Fruit fly (Drosophila melanogaster) whole organism, wandering third instar larva: ENCODE data around the gene Drsl4.

ENCODE experiments used
- Abd-B ChIP-seq: fragments of >200 bp; optimal IDR thresholded peaks from 2 replicates; lab custom pipeline; 2017; ENCODE audit warnings: missing biosample characterization, missing genetic modification characterization
- CG9705 ChIP-seq: fragments of 200-800 bp; sonication (Bioruptor generic); optimal IDR thresholded peaks from 2 replicates; lab custom pipeline; 2018; ENCODE audit warnings: missing biosample characterization, mild to moderate bottlenecking, missing genetic modification characterization
- CrebA ChIP-seq: fragments of 200-800 bp; sonication (Bioruptor generic); optimal IDR thresholded peaks from 2 replicates; lab custom pipeline; 2016; ENCODE audit warnings: missing biosample characterization, mild to moderate bottlenecking, missing genetic modification characterization, borderline replicate concordance
- Dfd ChIP-seq: fragments of >200 bp; optimal IDR thresholded peaks from 2 replicates; lab custom pipeline; 2017; ENCODE audit warnings: missing biosample characterization, missing genetic modification characterization
- Dif ChIP-seq: fragments of 200-275, 200-300 bp; sonication (Bioruptor generic); optimal IDR thresholded peaks from 2 replicates; lab custom pipeline; 2018; ENCODE audit warnings: missing biosample characterization, missing genetic modification characterization; ENCODE audit not compliant: partially characterized antibody
- HLH106 ChIP-seq: fragments of 200-800 bp; optimal IDR thresholded peaks from 3 replicates; lab custom pipeline; 2019; ENCODE audit warnings: missing biosample characterization, mild to moderate bottlenecking, missing genetic modification characterization, moderate library complexity
- Hnf4 ChIP-seq: fragments of 200-800 bp; sonication (Bioruptor generic); optimal IDR thresholded peaks from 2 replicates; lab custom pipeline; 2016; ENCODE audit warnings: missing biosample characterization, mild to moderate bottlenecking, missing genetic modification characterization
- Hr78 ChIP-seq: fragments of >200 bp; optimal IDR thresholded peaks from 2 replicates; lab custom pipeline; 2017; ENCODE audit warnings: missing biosample characterization, missing genetic modification characterization
- Hr83 ChIP-seq: fragments of 200-300 bp; sonication (Bioruptor generic); optimal IDR thresholded peaks from 2 replicates; lab custom pipeline; 2016; ENCODE audit warnings: missing biosample characterization, mild to moderate bottlenecking, missing genetic modification characterization, moderate library complexity; ENCODE audit not compliant: poor library complexity, severe bottlenecking
- Jra ChIP-seq: sonication (Bioruptor generic); optimal IDR thresholded peaks from 2 replicates; lab custom pipeline; 2016; ENCODE audit warnings: missing biosample characterization, missing genetic modification characterization
- Myc ChIP-seq: fragments of >200 bp; optimal IDR thresholded peaks from 2 replicates; lab custom pipeline; 2017
- N ChIP-seq: fragments of >200 bp; optimal IDR thresholded peaks from 2 replicates; lab custom pipeline; 2018; ENCODE audit warnings: missing biosample characterization, missing external identifiers, missing genetic modification characterization
- Rel ChIP-seq, 2 experiments: fragments of 200-800 bp; sonication (Bioruptor generic) in 1 of 2; optimal IDR thresholded peaks; 2 replicates in 1 of 2; 3 replicates in 1 of 2; lab custom pipeline; 2016 to 2019; ENCODE audit warnings: mild to moderate bottlenecking in 2 of 2, missing biosample characterization in 2 of 2, missing genetic modification characterization in 2 of 2, moderate library complexity in 1 of 2
- Sp1 ChIP-seq: fragments of 200-800 bp; sonication (Bioruptor generic); optimal IDR thresholded peaks from 3 replicates; lab custom pipeline; 2019; ENCODE audit warnings: missing biosample characterization, mild to moderate bottlenecking, missing genetic modification characterization, moderate library complexity
- Vsx2 ChIP-seq: fragments of 200-300, 225-300 bp; sonication (Bioruptor generic); optimal IDR thresholded peaks from 2 replicates; lab custom pipeline; 2018; ENCODE audit warnings: missing biosample characterization, missing genetic modification characterization; ENCODE audit not compliant: partially characterized antibody
- brk ChIP-seq: fragments of 200-800 bp; sonication (Bioruptor generic); optimal IDR thresholded peaks from 2 replicates; lab custom pipeline; 2016; ENCODE audit warnings: missing biosample characterization, mild to moderate bottlenecking, missing genetic modification characterization
- dl ChIP-seq, 2 experiments: fragments of 175-275, 200-275 bp in 1 of 2; fragments of 200-275 bp in 1 of 2; sonication (Bioruptor generic); optimal IDR thresholded peaks; lab custom pipeline; 2018; ENCODE audit warnings: mild to moderate bottlenecking in 2 of 2, missing biosample characterization in 2 of 2, missing genetic modification characterization in 2 of 2, moderate library complexity in 2 of 2; ENCODE audit not compliant: partially characterized antibody in 2 of 2, insufficient read depth in 1 of 2
- dmrt93B ChIP-seq: fragments of 200-800 bp; sonication (Bioruptor generic); optimal IDR thresholded peaks from 2 replicates; lab custom pipeline; 2018; ENCODE audit warnings: missing biosample characterization, mild to moderate bottlenecking, missing genetic modification characterization
- dsf ChIP-seq: sonication (Bioruptor generic); optimal IDR thresholded peaks from 2 replicates; lab custom pipeline; 2016; ENCODE audit warnings: missing biosample characterization, missing genetic modification characterization, borderline replicate concordance
- ey ChIP-seq: fragments of 200-800 bp; sonication (Bioruptor generic); optimal IDR thresholded peaks from 2 replicates; lab custom pipeline; 2016; ENCODE audit warnings: missing biosample characterization, missing genetic modification characterization
- foxo ChIP-seq, 2 experiments: fragments of 200-800 bp; sonication (Bioruptor generic); optimal IDR thresholded peaks; 2 replicates in 1 of 2; 3 replicates in 1 of 2; lab custom pipeline; 2016 to 2017; ENCODE audit warnings: missing biosample characterization in 2 of 2, missing genetic modification characterization in 2 of 2
- fru ChIP-seq: fragments of 200-800 bp; sonication (Bioruptor generic); optimal IDR thresholded peaks from 3 replicates; lab custom pipeline; 2016; ENCODE audit warnings: missing biosample characterization, mild to moderate bottlenecking, missing genetic modification characterization
- h ChIP-seq: fragments of 200-800 bp; sonication (Bioruptor generic); optimal IDR thresholded peaks from 3 replicates; lab custom pipeline; 2016; ENCODE audit warnings: missing biosample characterization, mild to moderate bottlenecking, missing genetic modification characterization
- jim ChIP-seq: fragments of 175-275, 200-325 bp; sonication (Bioruptor generic); optimal IDR thresholded peaks from 2 replicates; lab custom pipeline; 2016; ENCODE audit warnings: missing biosample characterization, mild to moderate bottlenecking, missing genetic modification characterization
- lola ChIP-seq: fragments of >200 bp; optimal IDR thresholded peaks from 2 replicates; lab custom pipeline; 2017; ENCODE audit warnings: missing biosample characterization, missing genetic modification characterization
- pan ChIP-seq: fragments of >200 bp; optimal IDR thresholded peaks from 2 replicates; lab custom pipeline; 2017
- psq ChIP-seq: fragments of 200-800 bp; sonication (Bioruptor generic); optimal IDR thresholded peaks from 3 replicates; lab custom pipeline; 2017; ENCODE audit warnings: missing biosample characterization, mild to moderate bottlenecking, missing genetic modification characterization, moderate library complexity
- rgr ChIP-seq: fragments of 200-800 bp; sonication (Bioruptor generic); optimal IDR thresholded peaks from 3 replicates; lab custom pipeline; 2016; ENCODE audit warnings: missing biosample characterization, mild to moderate bottlenecking, missing genetic modification characterization
- sage ChIP-seq: fragments of 200-800 bp; sonication (Bioruptor generic); optimal IDR thresholded peaks from 2 replicates; lab custom pipeline; 2016; ENCODE audit warnings: missing biosample characterization, mild to moderate bottlenecking, missing genetic modification characterization
- sv ChIP-seq: fragments of 200-800 bp; sonication (Bioruptor generic); optimal IDR thresholded peaks from 3 replicates; lab custom pipeline; 2016; ENCODE audit warnings: missing biosample characterization, missing genetic modification characterization
- tai ChIP-seq: sonication (Bioruptor generic); optimal IDR thresholded peaks from 2 replicates; lab custom pipeline; 2016; ENCODE audit warnings: missing biosample characterization, missing genetic modification characterization
- usp ChIP-seq: fragments of >200 bp; optimal IDR thresholded peaks from 2 replicates; lab custom pipeline; 2017; ENCODE audit warnings: missing biosample characterization, missing genetic modification characterization
- woc ChIP-seq: sonication (Bioruptor generic); optimal IDR thresholded peaks from 2 replicates; lab custom pipeline; 2016; ENCODE audit warnings: missing biosample characterization, mild to moderate bottlenecking, missing genetic modification characterization

Gene Drsl4

dm6 chr3L:3336368-3337164, 21.1 kb downstream of the Drsl4 start, which contains the start of the genes Drsl6 and kst:
TSS of gene Drsl6 (minus strand) at chr3L:3336418.
TSS of gene kst (plus strand) at chr3L:3336860.
- TF ChIP-seq Myc (lab: Kevin White, UChicago) (no peak), lola (GFP tag; lab: Kevin White, UChicago) (no peak), Abd-B (no peak), psq (GFP tag; lab: Kevin White, UChicago) (no peak), pan (lab: Kevin White, UChicago) (no peak), brk (GFP tag; lab: Kevin White, UChicago) (no peak), sv (peak; percentile 19), dmrt93B (GFP tag; lab: Kevin White, UChicago) (no peak), Dfd (GFP tag; lab: Kevin White, UChicago) (no peak), ey (GFP tag; lab: Kevin White, UChicago) (no peak), jim (GFP tag; lab: Kevin White, UChicago) (peak; percentile 80), dsf (GFP tag; lab: Kevin White, UChicago) (no peak), rgr (GFP tag; lab: Kevin White, UChicago) (peak; percentile 19), Hr83 (GFP tag; lab: Kevin White, UChicago) (peak; percentile 67), HLH106 (tag; lab: Kevin White, UChicago) (peak; percentile 23), CG9705 (GFP tag; lab: Kevin White, UChicago) (no peak), tai (GFP tag; lab: Kevin White, UChicago) (no peak), usp (GFP tag; lab: Kevin White, UChicago) (no peak), foxo (GFP tag; optimal IDR thresholded peaks at IDR 0.05; lab: Kevin White, UChicago) (no peak), fru (GFP tag; lab: Kevin White, UChicago) (no peak), Dif (GFP tag; lab: Kevin White, UChicago) (peak; percentile 59), Sp1 (GFP tag; lab: Kevin White, UChicago) (peak; percentile 47), N (GFP tag; lab: Kevin White, UChicago) (no peak), Hr78 (GFP tag; lab: Kevin White, UChicago) (no peak), h (GFP tag; lab: Kevin White, UChicago) (peak; percentile 13), woc (GFP tag; lab: Kevin White, UChicago) (no peak), Jra (GFP tag; lab: Kevin White, UChicago) (no peak), Vsx2 (GFP tag; lab: Kevin White, UChicago) (peak; percentile 52), Rel (GFP tag; optimal IDR thresholded peaks at IDR 0.05; lab: Kevin White, UChicago) (no peak), Rel (tag; optimal IDR thresholded peaks at IDR 0.05; lab: Kevin White, UChicago) (peak; percentile 27), sage (GFP tag; lab: Kevin White, UChicago) (no peak), Hnf4 (GFP tag; lab: Kevin White, UChicago) (peak; percentile 16)

- TF ChIP-seq CrebA (GFP tag; lab: Kevin White, UChicago) (no peak), tai (GFP tag; lab: Kevin White, UChicago) (no peak), dsf (GFP tag; lab: Kevin White, UChicago) (no peak), woc (GFP tag; lab: Kevin White, UChicago) (no peak), CG9705 (GFP tag; lab: Kevin White, UChicago) (no peak), dl (GFP tag; optimal IDR thresholded peaks at IDR 0.05; lab: Kevin White, UChicago; ENCODE audit: insufficient read depth in 1 of 2, partially characterized antibody in 2 of 2) (no peak), Dif (GFP tag; lab: Kevin White, UChicago) (no peak), Myc (lab: Kevin White, UChicago) (no peak), psq (GFP tag; lab: Kevin White, UChicago) (peak; percentile 99), Vsx2 (GFP tag; lab: Kevin White, UChicago) (peak; percentile 29), Rel (GFP tag; optimal IDR thresholded peaks at IDR 0.05; lab: Kevin White, UChicago) (no peak), Rel (tag; optimal IDR thresholded peaks at IDR 0.05; lab: Kevin White, UChicago) (no peak)
Observed at dm6 chr3L:3337345-3337928, 22.0 kb downstream of the Drsl4 start.
